Worm (Caenorhabditis elegans) whole organism, L4 larva: ENCODE measurements around the gene gpcp-2.
A peak's percentile ranks its signal among the peaks of the same experiment; 100 is the strongest.

ENCODE experiments used
- D1046.2 ChIP-seq: fragments of 200-800 bp; sonication (Bioruptor generic); IDR thresholded peaks from 2 replicates; pipeline ENCODE4 v1.3.6; 2022; ENCODE audit warnings: missing genetic modification characterization, missing compliant biosample characterization
- F49E8.2 ChIP-seq: sonication (generic microtip); optimal IDR thresholded peaks from 2 replicates; lab custom pipeline; 2016; ENCODE audit warnings: missing compliant biosample characterization, mild to moderate bottlenecking, missing genetic modification characterization, borderline replicate concordance
- T20F7.1 ChIP-seq: fragments of 200-800 bp; sonication (Bioruptor generic); optimal IDR thresholded peaks from 2 replicates; lab custom pipeline; 2018; ENCODE audit warnings: mild to moderate bottlenecking, missing genetic modification characterization, missing compliant biosample characterization
- T26A8.4 ChIP-seq: fragments of 200-800 bp; sonication (Bioruptor generic); IDR thresholded peaks from 2 replicates; pipeline ENCODE4 v1.3.6; 2022; ENCODE audit warnings: missing genetic modification characterization, missing compliant biosample characterization
- Y105C5A.15 ChIP-seq: fragments of 200-800 bp; sonication (Bioruptor generic); IDR thresholded peaks from 2 replicates; pipeline ENCODE4 v1.3.6; 2022; ENCODE audit warnings: missing genetic modification characterization, missing compliant biosample characterization
- Y5F2A.4 ChIP-seq: fragments of 200-800 bp; sonication (Bioruptor generic); optimal IDR thresholded peaks from 2 replicates; lab custom pipeline; 2018; ENCODE audit warnings: mild to moderate bottlenecking, missing genetic modification characterization, missing compliant biosample characterization
- aha-1 ChIP-seq: fragments of 150-350 bp; peaks from one replicate; lab custom pipeline; 2014; ENCODE audit warnings: missing biosample characterization, missing genetic modification characterization
- aly-2 ChIP-seq: sonication (generic microtip); optimal IDR thresholded peaks from 2 replicates; lab custom pipeline; 2018; ENCODE audit warnings: missing biosample characterization, missing genetic modification characterization
- arid-1 ChIP-seq: fragments of 200-800 bp; sonication (Bioruptor generic); conservative IDR thresholded peaks from 2 replicates; pipeline ENCODE4 v1.3.6; 2022; ENCODE audit warnings: missing genetic modification reagents, missing genetic modification characterization, missing compliant biosample characterization
- ceh-28 ChIP-seq: fragments of 150-350 bp; optimal IDR thresholded peaks from 2 replicates; lab custom pipeline; 2014; ENCODE audit warnings: missing biosample characterization, missing genetic modification reagents, missing genetic modification characterization
- ceh-62 ChIP-seq: sonication (generic microtip); optimal IDR thresholded peaks from 2 replicates; lab custom pipeline; 2017; ENCODE audit warnings: missing biosample characterization, missing genetic modification characterization
- ceh-82 ChIP-seq: sonication (generic microtip); optimal IDR thresholded peaks from 2 replicates; lab custom pipeline; 2017; ENCODE audit warnings: missing biosample characterization, missing genetic modification characterization
- ces-1 ChIP-seq: fragments of 150-350 bp; sonication (generic microtip); optimal IDR thresholded peaks from 4 replicates; lab custom pipeline; 2014; ENCODE audit warnings: missing biosample characterization, missing genetic modification reagents, missing genetic modification characterization
- ctbp-1 ChIP-seq: fragments of 200-800 bp; sonication (Bioruptor generic); IDR thresholded peaks from 2 replicates; pipeline ENCODE4 v1.3.6; 2022; ENCODE audit warnings: missing genetic modification reagents, missing genetic modification characterization, missing compliant biosample characterization
- daf-12 ChIP-seq: fragments of 150-350 bp; optimal IDR thresholded peaks from 2 replicates; lab custom pipeline; 2014; ENCODE audit warnings: missing biosample characterization, missing genetic modification reagents, missing genetic modification characterization
- daf-16 ChIP-seq, 3 experiments: sonication (generic microtip); optimal IDR thresholded peaks; 2 replicates each; lab custom pipeline; 2016 to 2017; ENCODE audit warnings: missing genetic modification characterization in 3 of 3, missing genetic modification reagents in 3 of 3, mild to moderate bottlenecking in 2 of 3, missing compliant biosample characterization in 2 of 3, missing biosample characterization in 1 of 3, moderate library complexity in 1 of 3
- dmd-6 ChIP-seq: fragments of 200-800 bp; sonication (Bioruptor generic); IDR thresholded peaks from 2 replicates; pipeline ENCODE4 v1.3.6; 2022; ENCODE audit warnings: missing genetic modification reagents, missing genetic modification characterization, missing compliant biosample characterization
- duxl-1 ChIP-seq: sonication (generic microtip); optimal IDR thresholded peaks from 2 replicates; lab custom pipeline; 2016; ENCODE audit warnings: mild to moderate bottlenecking, missing genetic modification characterization, moderate library complexity, missing compliant biosample characterization; ENCODE audit not compliant: poor library complexity
- hif-1 ChIP-seq, 2 experiments: sonication (generic microtip); optimal IDR thresholded peaks; 2 replicates each; lab custom pipeline; 2016 to 2017; ENCODE audit warnings: missing compliant biosample characterization in 2 of 2, missing genetic modification characterization in 2 of 2, missing genetic modification reagents in 2 of 2, missing genotype in 2 of 2, mild to moderate bottlenecking in 1 of 2
- hlh-30 ChIP-seq: sonication (generic microtip); optimal IDR thresholded peaks from 2 replicates; lab custom pipeline; 2017; ENCODE audit warnings: antibody characterized with exemption, mild to moderate bottlenecking, missing genetic modification characterization, missing compliant biosample characterization; ENCODE audit not compliant: insufficient read depth
- hmg-1.1 ChIP-seq: fragments of 200-800 bp; sonication (Bioruptor generic); IDR thresholded peaks from 2 replicates; pipeline ENCODE4 v1.3.6; 2022; ENCODE audit warnings: missing genetic modification reagents, missing genetic modification characterization, missing compliant biosample characterization
- lim-7 ChIP-seq: fragments of 200-800 bp; sonication (Bioruptor generic); IDR thresholded peaks from 2 replicates; pipeline ENCODE4 v1.3.6; 2022; ENCODE audit warnings: missing genetic modification characterization, missing compliant biosample characterization
- lin-13 ChIP-seq: fragments of 150-350 bp; optimal IDR thresholded peaks from 2 replicates; lab custom pipeline; 2014; ENCODE audit warnings: missing biosample characterization, missing genetic modification reagents, missing genetic modification characterization
- lin-29 ChIP-seq: fragments of 200-800 bp; sonication (Bioruptor generic); IDR thresholded peaks from 2 replicates; pipeline ENCODE4 v1.3.6; 2022; ENCODE audit warnings: missing genetic modification reagents, missing genetic modification characterization, missing compliant biosample characterization
- lsy-2 ChIP-seq, 2 experiments: fragments of 150-350 bp in 1 of 2; sonication (generic microtip) in 1 of 2; optimal IDR thresholded peaks; 2 replicates each; lab custom pipeline; 2014 to 2017; ENCODE audit warnings: missing biosample characterization in 2 of 2, missing genetic modification characterization in 2 of 2
- mdl-1 ChIP-seq, 2 experiments: fragments of 150-350 bp in 1 of 2; sonication (generic microtip) in 1 of 2; optimal IDR thresholded peaks; 2 replicates each; lab custom pipeline; 2014 to 2017; ENCODE audit warnings: missing biosample characterization in 2 of 2, missing genetic modification characterization in 2 of 2
- mep-1 ChIP-seq: fragments of 150-350 bp; sonication (generic microtip); optimal IDR thresholded peaks from 3 replicates; lab custom pipeline; 2014; ENCODE audit warnings: missing biosample characterization, missing genetic modification characterization
- mes-2 ChIP-seq: sonication (generic microtip); optimal IDR thresholded peaks from 2 replicates; lab custom pipeline; 2016; ENCODE audit warnings: missing genotype, mild to moderate bottlenecking, missing genetic modification characterization, missing compliant biosample characterization; ENCODE audit not compliant: poor library complexity, severe bottlenecking
- mxl-2 ChIP-seq: fragments of 200-800 bp; sonication (Bioruptor generic); conservative IDR thresholded peaks from 2 replicates; pipeline ENCODE4 v1.3.6; 2022; ENCODE audit warnings: missing genetic modification reagents, missing genetic modification characterization, missing compliant biosample characterization
- mxl-3 ChIP-seq: fragments of 200-800 bp; sonication (Bioruptor generic); optimal IDR thresholded peaks from 2 replicates; lab custom pipeline; 2018; ENCODE audit warnings: mild to moderate bottlenecking, missing genetic modification characterization, missing compliant biosample characterization
- nhr-111 ChIP-seq: fragments of 200-800 bp; sonication (Bioruptor generic); optimal IDR thresholded peaks from 2 replicates; lab custom pipeline; 2018; ENCODE audit warnings: mild to moderate bottlenecking, missing genetic modification characterization, missing compliant biosample characterization
- nhr-25 ChIP-seq: sonication (generic microtip); optimal IDR thresholded peaks from 2 replicates; lab custom pipeline; 2017; ENCODE audit warnings: missing genetic modification characterization, mild to moderate bottlenecking, missing compliant biosample characterization, antibody characterized with exemption, moderate library complexity, borderline replicate concordance; ENCODE audit not compliant: insufficient read depth
- nhr-6 ChIP-seq: fragments of 150-350 bp; optimal IDR thresholded peaks from 2 replicates; lab custom pipeline; 2014; ENCODE audit warnings: missing biosample characterization, missing genetic modification characterization
- pha-4 ChIP-seq, 2 experiments: fragments of 150-350 bp in 1 of 2; fragments of 200-800 bp in 1 of 2; sonication (Bioruptor generic) in 1 of 2; IDR thresholded peaks in 1 of 2; optimal IDR thresholded peaks in 1 of 2; 2 replicates each; pipeline versions ENCODE4 v1.3.6 to Lab custom; 2014 to 2022; ENCODE audit warnings: missing genetic modification characterization in 2 of 2, missing genetic modification reagents in 2 of 2, missing biosample characterization in 1 of 2, missing compliant biosample characterization in 1 of 2
- php-3 ChIP-seq: fragments of 200-800 bp; sonication (Bioruptor generic); IDR thresholded peaks from 2 replicates; pipeline ENCODE4 v1.3.6; 2022; ENCODE audit warnings: missing genetic modification reagents, missing genetic modification characterization, missing compliant biosample characterization
- rbr-2 ChIP-seq: sonication (generic microtip); optimal IDR thresholded peaks from 2 replicates; lab custom pipeline; 2016; ENCODE audit warnings: missing genotype, missing genetic modification characterization, missing compliant biosample characterization
- saeg-2 ChIP-seq: fragments of 200-800 bp; sonication (Bioruptor generic); IDR thresholded peaks from 2 replicates; pipeline ENCODE4 v1.3.6; 2022; ENCODE audit warnings: missing genetic modification reagents, missing genetic modification characterization, missing compliant biosample characterization
- spr-1 ChIP-seq: sonication (generic microtip); optimal IDR thresholded peaks from 2 replicates; lab custom pipeline; 2016; ENCODE audit warnings: mild to moderate bottlenecking, missing genetic modification characterization, missing compliant biosample characterization
- spr-3 ChIP-seq: fragments of 200-800 bp; sonication (Bioruptor generic); optimal IDR thresholded peaks from 2 replicates; lab custom pipeline; 2018; ENCODE audit warnings: mild to moderate bottlenecking, missing genetic modification characterization, missing compliant biosample characterization
- tag-97 ChIP-seq: fragments of 200-800 bp; sonication (Bioruptor generic); IDR thresholded peaks from 2 replicates; pipeline ENCODE4 v1.3.6; 2022; ENCODE audit warnings: missing genetic modification characterization, missing compliant biosample characterization
- tra-1 ChIP-seq: fragments of 200-800 bp; sonication (Bioruptor generic); IDR thresholded peaks from 2 replicates; pipeline ENCODE4 v1.3.6; 2022; ENCODE audit warnings: missing genetic modification reagents, missing genetic modification characterization, missing compliant biosample characterization
- unc-130 ChIP-seq: sonication (generic microtip); optimal IDR thresholded peaks from 2 replicates; lab custom pipeline; 2016; ENCODE audit warnings: missing genetic modification reagents, missing genetic modification characterization, missing compliant biosample characterization
- unc-39 ChIP-seq: sonication (generic microtip); optimal IDR thresholded peaks from 2 replicates; lab custom pipeline; 2017; ENCODE audit warnings: missing biosample characterization, missing genetic modification characterization
- unc-62 ChIP-seq, 3 experiments: fragments of 150-350 bp in 1 of 3; sonication (generic microtip); optimal IDR thresholded peaks in 2 of 3; peaks in 1 of 3; 1 replicate in 1 of 3; 2 replicates in 2 of 3; lab custom pipeline; 2014 to 2017; ENCODE audit warnings: missing biosample characterization in 3 of 3, missing genetic modification characterization in 3 of 3, missing genetic modification reagents in 3 of 3, missing genotype in 1 of 3
- vab-7 ChIP-seq: fragments of 200-800 bp; sonication (Bioruptor generic); IDR thresholded peaks from 2 replicates; pipeline ENCODE4 v1.3.6; 2022; ENCODE audit warnings: missing genetic modification reagents, missing genetic modification characterization, missing compliant biosample characterization
- zfp-2 ChIP-seq: sonication (generic microtip); optimal IDR thresholded peaks from 2 replicates; lab custom pipeline; 2016; ENCODE audit warnings: mild to moderate bottlenecking, missing genetic modification characterization, missing compliant biosample characterization
- ztf-11 ChIP-seq: fragments of 150-350 bp; optimal IDR thresholded peaks from 2 replicates; lab custom pipeline; 2014; ENCODE audit warnings: missing biosample characterization, missing genetic modification characterization
- ztf-7 ChIP-seq: fragments of 150-350 bp; optimal IDR thresholded peaks from 2 replicates; lab custom pipeline; 2014; ENCODE audit warnings: missing biosample characterization, missing genetic modification characterization

Gene gpcp-2

DNA sequence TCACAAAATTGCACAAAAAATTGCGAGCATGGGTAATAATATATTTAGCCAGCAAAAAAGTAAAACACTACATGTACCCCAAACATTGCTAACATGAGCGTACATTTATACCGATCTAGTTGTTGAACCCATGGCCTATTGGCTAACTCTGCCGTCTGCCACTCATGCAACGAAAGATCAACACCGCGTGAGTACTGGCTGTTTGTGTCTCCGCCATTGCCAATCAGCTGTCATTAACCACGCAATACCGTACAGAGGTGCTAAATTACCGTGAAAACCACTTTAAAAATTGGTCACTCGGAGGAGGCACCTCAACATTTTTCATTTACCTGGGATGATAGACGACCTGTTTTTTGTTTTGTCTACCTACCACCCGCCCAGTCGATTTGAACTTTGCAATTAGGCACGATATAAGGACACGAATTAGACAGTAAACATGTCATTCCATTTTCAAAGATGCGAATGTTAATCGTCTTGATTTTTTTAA, 2.2 kb upstream of the gpcp-2 start, which contains the start of gene K02C4.2:
Gene K02C4.2, plus strand, starts transcription at position 437 of the 487 bp plus-strand sequence.
- TF ChIP-seq hlh-30, result peak; percentile 88
- peak in 1 of 2 experiments; percentile 78 for TF ChIP-seq lsy-2 (tag; optimal IDR thresholded peaks at IDR 0.05; lab: Kevin White, UChicago)
- TF ChIP-seq hif-1 (tag; optimal IDR thresholded peaks at IDR 0.05; lab: Kevin White, UChicago), result peak in 1 of 2 experiments; percentile 39
- TF ChIP-seq mxl-3 (GFP tag; lab: Kevin White, UChicago), result peak; percentile 86
- TF ChIP-seq ceh-82 (tag; lab: Kevin White, UChicago), result no peak
- TF ChIP-seq aly-2 (tag; lab: Kevin White, UChicago), result no peak
- 0 out of 2 replicates have a peak, but pooled peaks have one; percentile 40 for TF ChIP-seq lin-29 (GFP tag; lab: Robert Waterston, UW)
- TF ChIP-seq nhr-25 (tag; lab: Kevin White, UChicago), result peak; percentile 52
- no peak for TF ChIP-seq tag-97
- peak; percentile 70 to 89 for TF ChIP-seq daf-16 (GFP tag; optimal IDR thresholded peaks at IDR 0.05; lab: Kevin White, UChicago)
- peak; percentile 86 for TF ChIP-seq daf-16 (tag; optimal IDR thresholded peaks at IDR 0.05; lab: Kevin White, UChicago)
- peak; percentile 77 for TF ChIP-seq ztf-7 (tag; lab: Kevin White, UChicago)
- TF ChIP-seq tra-1, result peak; percentile 90
- TF ChIP-seq pha-4 (GFP tag; IDR thresholded peaks at IDR 0.05; lab: Robert Waterston, UW), result peak; percentile 85
- no peak for TF ChIP-seq pha-4 (tag; optimal IDR thresholded peaks at IDR 0.05; lab: Kevin White, UChicago)
- TF ChIP-seq T20F7.1 (GFP tag; lab: Kevin White, UChicago), result peak; percentile 67
- TF ChIP-seq nhr-6 (tag; lab: Kevin White, UChicago), result peak; percentile 76
- peak; percentile 82 for TF ChIP-seq arid-1 (GFP tag; lab: Robert Waterston, UW)
- TF ChIP-seq F49E8.2 (tag; lab: Kevin White, UChicago), result peak; percentile 45
- TF ChIP-seq ceh-62 (tag; lab: Kevin White, UChicago), result no peak
- no peak for TF ChIP-seq unc-39 (tag; lab: Kevin White, UChicago)
- peak; percentile 73 for TF ChIP-seq spr-1
- TF ChIP-seq mep-1 (tag; lab: Kevin White, UChicago), result peak; percentile 83
- TF ChIP-seq duxl-1 (tag; lab: Kevin White, UChicago), result peak; percentile 92
- peak; percentile 47; the same call in 1 of the 2 replicates for TF ChIP-seq ctbp-1 (GFP tag; lab: Robert Waterston, UW)
- TF ChIP-seq daf-12 (tag; lab: Kevin White, UChicago), result no peak
- no peak for TF ChIP-seq ces-1 (GFP tag; lab: Kevin White, UChicago)
- peak; percentile 92 for TF ChIP-seq lim-7
- TF ChIP-seq hmg-1.1 (GFP tag; lab: Robert Waterston, UW), result peak; percentile 82
- TF ChIP-seq php-3 (GFP tag; lab: Robert Waterston, UW), result peak; percentile 78
- no peak for TF ChIP-seq unc-62 (GFP tag; optimal IDR thresholded peaks at IDR 0.05 in 1 of 2; lab: Kevin White, UChicago)
- TF ChIP-seq unc-62 (tag; optimal IDR thresholded peaks at IDR 0.05; lab: Kevin White, UChicago), result no peak
- TF ChIP-seq spr-3 (GFP tag; lab: Kevin White, UChicago), result peak; percentile 64
- no peak for TF ChIP-seq mdl-1 (tag; optimal IDR thresholded peaks at IDR 0.05; lab: Kevin White, UChicago)
- peak; percentile 90 for TF ChIP-seq nhr-111 (GFP tag; lab: Kevin White, UChicago)
- TF ChIP-seq mes-2, result peak; percentile 89
- no peak for TF ChIP-seq ceh-28
- TF ChIP-seq mxl-2, result no peak
- peak; percentile 27 for TF ChIP-seq zfp-2 (tag; lab: Kevin White, UChicago)
- TF ChIP-seq T26A8.4 (GFP tag; lab: Robert Waterston, UW), result peak; percentile 84
- 0 out of 2 replicates have a peak, but pooled peaks have one; percentile 56 for TF ChIP-seq Y105C5A.15
- TF ChIP-seq Y5F2A.4 (GFP tag; lab: Kevin White, UChicago), result peak; percentile 68
- peak; percentile 73 for TF ChIP-seq lin-13 (GFP tag; lab: Kevin White, UChicago)
- TF ChIP-seq ztf-11, result no peak
- TF ChIP-seq vab-7 (GFP tag; lab: Robert Waterston, UW), result peak; percentile 80
- peak; percentile 88 for TF ChIP-seq D1046.2
- peak; percentile 95 for TF ChIP-seq aha-1 (tag; lab: Kevin White, UChicago)
- peak; percentile 62 for TF ChIP-seq rbr-2 (tag; lab: Kevin White, UChicago)
- TF ChIP-seq dmd-6, result peak; percentile 83
- TF ChIP-seq unc-130, result peak; percentile 40
- TF ChIP-seq saeg-2, result 0 out of 2 replicates have a peak, but pooled peaks have one; percentile 13
